Fruit fly (Drosophila melanogaster) whole organism, prepupa: ENCODE results near the gene sina.

Source experiments
- CG10631 ChIP-seq: fragments of 200-800 bp; sonication (Bioruptor generic); optimal IDR thresholded peaks from 2 replicates; lab custom pipeline; 2016; ENCODE audit warnings: missing biosample characterization, missing genetic modification characterization
- CG10669 ChIP-seq: fragments of 200-800 bp; sonication (Bioruptor generic); optimal IDR thresholded peaks from 3 replicates; lab custom pipeline; 2018; ENCODE audit warnings: missing biosample characterization, mild to moderate bottlenecking, missing genetic modification characterization, moderate library complexity
- CG11294 ChIP-seq: fragments of 200-800 bp; sonication (Bioruptor generic); IDR thresholded peaks from 2 replicates; pipeline ENCODE4 v1.3.6; 2022; ENCODE audit warnings: missing biosample characterization, missing genetic modification characterization
- CG11902 ChIP-seq: fragments of 200-800 bp; sonication (Bioruptor generic); optimal IDR thresholded peaks from 3 replicates; lab custom pipeline; 2016; ENCODE audit warnings: missing biosample characterization, missing genetic modification characterization
- CG15336 ChIP-seq: fragments of 200-800 bp; sonication (Bioruptor generic); IDR thresholded peaks from 2 replicates; pipeline ENCODE4 v1.3.6; 2022; ENCODE audit warnings: missing biosample characterization, missing genetic modification characterization
- CG1621 ChIP-seq: fragments of 200-800 bp; sonication (Bioruptor generic); optimal IDR thresholded peaks from 3 replicates; lab custom pipeline; 2018; ENCODE audit warnings: missing biosample characterization, mild to moderate bottlenecking, missing genetic modification characterization
- CG16779 ChIP-seq: fragments of 200-800 bp; sonication (Bioruptor generic); optimal IDR thresholded peaks from 3 replicates; lab custom pipeline; 2017; ENCODE audit warnings: missing biosample characterization, mild to moderate bottlenecking, missing genetic modification characterization
- CG3032 ChIP-seq: fragments of 200-800 bp; optimal IDR thresholded peaks from 2 replicates; lab custom pipeline; 2019; ENCODE audit warnings: missing biosample characterization, mild to moderate bottlenecking, missing genetic modification characterization, moderate library complexity
- CG31627 ChIP-seq: fragments of 200-800 bp; sonication (Bioruptor generic); optimal IDR thresholded peaks from 3 replicates; lab custom pipeline; 2016; ENCODE audit warnings: missing biosample characterization, missing genetic modification characterization
- CG32006 ChIP-seq: fragments of 200-800 bp; sonication (Bioruptor generic); optimal IDR thresholded peaks from 3 replicates; lab custom pipeline; 2017; ENCODE audit warnings: missing biosample characterization, mild to moderate bottlenecking, missing genetic modification characterization
- CG34406 ChIP-seq: fragments of 200-800 bp; sonication (Bioruptor generic); optimal IDR thresholded peaks from 3 replicates; lab custom pipeline; 2016; ENCODE audit warnings: missing biosample characterization, missing genetic modification characterization
- CG3919 ChIP-seq: fragments of 200-800 bp; sonication (Bioruptor generic); optimal IDR thresholded peaks from 3 replicates; lab custom pipeline; 2016; ENCODE audit warnings: missing biosample characterization, missing genetic modification characterization
- CG4318 ChIP-seq: fragments of 200-800 bp; sonication (Bioruptor generic); optimal IDR thresholded peaks from 3 replicates; lab custom pipeline; 2017; ENCODE audit warnings: missing biosample characterization, mild to moderate bottlenecking, missing genetic modification characterization
- CG6163 ChIP-seq: fragments of 200-800 bp; sonication (Bioruptor generic); IDR thresholded peaks from 3 replicates; pipeline ENCODE4 v1.3.6; 2022; ENCODE audit warnings: missing biosample characterization, missing genetic modification characterization
- CG6792 ChIP-seq: fragments of 200-800 bp; sonication (Bioruptor generic); optimal IDR thresholded peaks from 3 replicates; lab custom pipeline; 2016; ENCODE audit warnings: missing biosample characterization, missing genetic modification characterization
- CG6808 ChIP-seq: fragments of 200-800 bp; sonication (Bioruptor generic); optimal IDR thresholded peaks from 3 replicates; lab custom pipeline; 2017; ENCODE audit warnings: missing biosample characterization, missing genetic modification characterization, mild to moderate bottlenecking, moderate library complexity, missing genetic modification reagents
- CG8119 ChIP-seq: fragments of 200-800 bp; sonication (Bioruptor generic); IDR thresholded peaks from 3 replicates; pipeline ENCODE4 v1.3.6; 2022; ENCODE audit warnings: missing biosample characterization, missing genetic modification characterization
- CG8319 ChIP-seq: fragments of 200-800 bp; sonication (Bioruptor generic); optimal IDR thresholded peaks from 3 replicates; lab custom pipeline; 2016; ENCODE audit warnings: missing biosample characterization, missing genetic modification characterization
- CG8632 ChIP-seq: fragments of 200-800 bp; sonication (Bioruptor generic); optimal IDR thresholded peaks from 3 replicates; lab custom pipeline; 2016; ENCODE audit warnings: missing biosample characterization, missing genetic modification characterization
- CG9139 ChIP-seq: fragments of 200-800 bp; sonication (Bioruptor generic); optimal IDR thresholded peaks from 3 replicates; lab custom pipeline; 2017; ENCODE audit warnings: missing biosample characterization, mild to moderate bottlenecking, missing genetic modification characterization
- Eip75B ChIP-seq: fragments of 200-800 bp; sonication (Bioruptor generic); optimal IDR thresholded peaks from 3 replicates; lab custom pipeline; 2016; ENCODE audit warnings: missing biosample characterization, missing genetic modification characterization
- Eip78C ChIP-seq: fragments of 200-800 bp; sonication (Bioruptor generic); peaks from one replicate; lab custom pipeline; 2016; ENCODE audit warnings: missing biosample characterization, missing genetic modification characterization
- Eip93F ChIP-seq: fragments of 200-800 bp; sonication (Bioruptor generic); optimal IDR thresholded peaks from 2 replicates; lab custom pipeline; 2016; ENCODE audit warnings: missing biosample characterization, mild to moderate bottlenecking, missing genetic modification characterization
- Ets21C ChIP-seq: fragments of 200-800 bp; sonication (Bioruptor generic); optimal IDR thresholded peaks from 3 replicates; lab custom pipeline; 2016; ENCODE audit warnings: missing biosample characterization, missing genetic modification characterization
- Ets96B ChIP-seq: fragments of 200-800 bp; optimal IDR thresholded peaks from 2 replicates; lab custom pipeline; 2019; ENCODE audit warnings: missing biosample characterization, mild to moderate bottlenecking, missing genetic modification characterization, moderate library complexity
- Hr38 ChIP-seq: sonication (Bioruptor generic); optimal IDR thresholded peaks from 2 replicates; lab custom pipeline; 2016; ENCODE audit warnings: missing biosample characterization, missing genetic modification characterization
- Hr4 ChIP-seq: fragments of 200-800 bp; sonication (Bioruptor generic); optimal IDR thresholded peaks from 3 replicates; lab custom pipeline; 2016; ENCODE audit warnings: missing biosample characterization, missing genetic modification characterization
- Lpt ChIP-seq: fragments of 200-800 bp; sonication (Bioruptor generic); optimal IDR thresholded peaks from 3 replicates; lab custom pipeline; 2016; ENCODE audit warnings: missing biosample characterization, missing genetic modification characterization
- Met ChIP-seq: fragments of 200-800 bp; sonication (Bioruptor generic); optimal IDR thresholded peaks from 3 replicates; lab custom pipeline; 2016; ENCODE audit warnings: missing biosample characterization, missing genetic modification characterization
- Smox ChIP-seq: fragments of 200-800 bp; sonication (Bioruptor generic); optimal IDR thresholded peaks from 3 replicates; lab custom pipeline; 2016; ENCODE audit warnings: missing biosample characterization, missing genetic modification characterization
- Sox102F ChIP-seq: fragments of 200-800 bp; sonication (Bioruptor generic); optimal IDR thresholded peaks from 2 replicates; lab custom pipeline; 2016; ENCODE audit warnings: missing biosample characterization, mild to moderate bottlenecking, missing genetic modification characterization
- Sox14 ChIP-seq: fragments of 200-800 bp; sonication (Bioruptor generic); optimal IDR thresholded peaks from 3 replicates; lab custom pipeline; 2016; ENCODE audit warnings: missing biosample characterization, missing genetic modification characterization
- Sox15 ChIP-seq: fragments of 200-800 bp; sonication (Bioruptor generic); optimal IDR thresholded peaks from 3 replicates; lab custom pipeline; 2016; ENCODE audit warnings: missing biosample characterization, missing genetic modification characterization
- achi ChIP-seq: fragments of 200-800 bp; sonication (Bioruptor generic); optimal IDR thresholded peaks from 3 replicates; lab custom pipeline; 2016; ENCODE audit warnings: missing biosample characterization, missing genetic modification characterization
- acj6 ChIP-seq: fragments of 200-800 bp; sonication (Bioruptor generic); optimal IDR thresholded peaks from 3 replicates; lab custom pipeline; 2016; ENCODE audit warnings: missing biosample characterization, missing genetic modification characterization
- cyc ChIP-seq: fragments of 200-800 bp; sonication (Bioruptor generic); optimal IDR thresholded peaks from 3 replicates; lab custom pipeline; 2016; ENCODE audit warnings: missing biosample characterization, missing genetic modification characterization
- dsx ChIP-seq: fragments of 200-800 bp; optimal IDR thresholded peaks from 3 replicates; lab custom pipeline; 2019; ENCODE audit warnings: missing biosample characterization, mild to moderate bottlenecking, missing genetic modification characterization, moderate library complexity; ENCODE audit not compliant: poor library complexity, severe bottlenecking
- eg ChIP-seq: fragments of 200-800 bp; sonication (Bioruptor generic); IDR thresholded peaks from 3 replicates; pipeline ENCODE4 v1.3.6; 2022; ENCODE audit warnings: missing biosample characterization, missing genetic modification characterization
- fd59A ChIP-seq: fragments of 200-800 bp; sonication (Bioruptor generic); optimal IDR thresholded peaks from 2 replicates; lab custom pipeline; 2017; ENCODE audit warnings: missing biosample characterization, mild to moderate bottlenecking, missing genetic modification characterization, missing genetic modification reagents
- fd85E ChIP-seq: fragments of 200-800 bp; sonication (Bioruptor generic); optimal IDR thresholded peaks from 3 replicates; lab custom pipeline; 2016; ENCODE audit warnings: missing biosample characterization, missing genetic modification characterization
- fkh ChIP-seq: fragments of 200-800 bp; sonication (Bioruptor generic); optimal IDR thresholded peaks from 3 replicates; lab custom pipeline; 2017; ENCODE audit warnings: missing biosample characterization, mild to moderate bottlenecking, missing genetic modification characterization, moderate library complexity
- lz ChIP-seq: fragments of 200-800 bp; sonication (Bioruptor generic); optimal IDR thresholded peaks from 3 replicates; lab custom pipeline; 2016; ENCODE audit warnings: missing biosample characterization, missing genetic modification characterization
- net ChIP-seq: fragments of 200-800 bp; sonication (Bioruptor generic); optimal IDR thresholded peaks from 3 replicates; lab custom pipeline; 2016; ENCODE audit warnings: missing biosample characterization, missing genetic modification characterization
- salr ChIP-seq, 2 experiments: fragments of 200-800 bp; sonication (Bioruptor generic); optimal IDR thresholded peaks; 3 replicates each; lab custom pipeline; 2016 to 2018; ENCODE audit warnings: missing biosample characterization in 2 of 2, missing genetic modification characterization in 2 of 2, mild to moderate bottlenecking in 1 of 2
- spab ChIP-seq: fragments of 200-800 bp; sonication (Bioruptor generic); optimal IDR thresholded peaks from 2 replicates; lab custom pipeline; 2017; ENCODE audit warnings: missing biosample characterization, mild to moderate bottlenecking, missing genetic modification characterization, missing genetic modification reagents
- ss ChIP-seq, 2 experiments: fragments of 200-800 bp; sonication (Bioruptor generic); optimal IDR thresholded peaks; 2 replicates in 1 of 2; 3 replicates in 1 of 2; lab custom pipeline; 2017 to 2018; ENCODE audit warnings: mild to moderate bottlenecking in 2 of 2, missing biosample characterization in 2 of 2, missing genetic modification characterization in 2 of 2, moderate library complexity in 1 of 2
- svp ChIP-seq: fragments of 200-800 bp; sonication (Bioruptor generic); peaks from one replicate; lab custom pipeline; 2016; ENCODE audit warnings: missing biosample characterization, missing genetic modification characterization
- topi ChIP-seq: fragments of 200-800 bp; sonication (Bioruptor generic); optimal IDR thresholded peaks from 3 replicates; lab custom pipeline; 2016; ENCODE audit warnings: missing biosample characterization, missing genetic modification characterization
- vri ChIP-seq: fragments of 200-800 bp; sonication (Bioruptor generic); optimal IDR thresholded peaks from 3 replicates; lab custom pipeline; 2016; ENCODE audit warnings: missing biosample characterization, mild to moderate bottlenecking, missing genetic modification characterization

sina gene

dm6 chr3L:16871630-16872029, 18.1 kb downstream of the sina start:
- TF ChIP-seq CG1621 (tag; lab: Kevin White, UChicago) (no peak), eg (GFP tag; lab: Robert Waterston, UW) (0 out of 3 replicates have a peak, but pooled peaks have one; percentile 7), Eip78C (GFP tag; lab: Kevin White, UChicago) (peak; percentile 13), fkh (GFP tag; lab: Kevin White, UChicago) (peak; percentile 54)
- TF ChIP-seq, all 60 proteins: peak for 3

- peak; percentile 85 for TF ChIP-seq CG4318 (GFP tag; lab: Kevin White, UChicago)
- TF ChIP-seq fd59A (GFP tag; lab: Kevin White, UChicago): peak; percentile 51
- TF ChIP-seq cyc (GFP tag; lab: Kevin White, UChicago): no peak
- peak; percentile 18 for TF ChIP-seq topi
- peak; percentile 93 for TF ChIP-seq CG8119 (GFP tag; lab: Robert Waterston, UW)
- TF ChIP-seq spab (GFP tag; lab: Kevin White, UChicago): peak; percentile 71
- peak; percentile 74 for TF ChIP-seq CG10631
- peak; percentile 65 for TF ChIP-seq CG34406 (GFP tag; lab: Kevin White, UChicago)
- peak; percentile 36 for TF ChIP-seq lz (GFP tag; lab: Kevin White, UChicago)
- TF ChIP-seq CG9139 (GFP tag; lab: Kevin White, UChicago): peak; percentile 26
- TF ChIP-seq ss (GFP tag; optimal IDR thresholded peaks at IDR 0.05; lab: Kevin White, UChicago): peak in 1 of 2 experiments; percentile 13
- peak; percentile 45 for TF ChIP-seq Sox15
- peak; percentile 66 for TF ChIP-seq acj6 (GFP tag; lab: Kevin White, UChicago)
- TF ChIP-seq CG6792 (GFP tag; lab: Kevin White, UChicago): peak; percentile 70
- TF ChIP-seq Smox (GFP tag; lab: Kevin White, UChicago): no peak
- TF ChIP-seq CG11294 (GFP tag; lab: Robert Waterston, UW): peak; percentile 44; the same call in 1 of the 2 replicates
- TF ChIP-seq Eip78C (GFP tag; lab: Kevin White, UChicago): peak; percentile 96
- TF ChIP-seq Eip93F: no peak
- peak; percentile 70 for TF ChIP-seq Sox14 (GFP tag; lab: Kevin White, UChicago)
- no peak for TF ChIP-seq svp (GFP tag; lab: Kevin White, UChicago)
- TF ChIP-seq CG3919 (GFP tag; lab: Kevin White, UChicago): peak; percentile 57
- peak; percentile 45 for TF ChIP-seq CG1621 (tag; lab: Kevin White, UChicago)
- TF ChIP-seq dsx (GFP tag; lab: Kevin White, UChicago): peak; percentile 53
- TF ChIP-seq CG11902 (GFP tag; lab: Kevin White, UChicago): peak; percentile 54
- TF ChIP-seq Met: peak; percentile 57
- TF ChIP-seq achi (GFP tag; lab: Kevin White, UChicago): peak; percentile 80
- TF ChIP-seq CG15336 (GFP tag; lab: Robert Waterston, UW): peak; percentile 89
- TF ChIP-seq CG6163: peak; percentile 65; the same call in 2 of the 3 replicates
- no peak for TF ChIP-seq vri (GFP tag; lab: Kevin White, UChicago)
- TF ChIP-seq Hr4 (GFP tag; lab: Kevin White, UChicago): peak; percentile 95
- TF ChIP-seq CG16779 (tag; lab: Kevin White, UChicago): peak; percentile 49
- peak; percentile 74 for TF ChIP-seq CG8319 (GFP tag; lab: Kevin White, UChicago)
- TF ChIP-seq CG8632 (GFP tag; lab: Kevin White, UChicago): peak; percentile 45
- peak; percentile 56 for TF ChIP-seq CG3032 (tag; lab: Kevin White, UChicago)
- peak; percentile 87 for TF ChIP-seq Lpt (GFP tag; lab: Kevin White, UChicago)
- peak in 1 of 2 experiments; percentile 88 for TF ChIP-seq salr (GFP tag; optimal IDR thresholded peaks at IDR 0.05; lab: Kevin White, UChicago)
- peak; percentile 9 for TF ChIP-seq Ets21C (GFP tag; lab: Kevin White, UChicago)
- peak; percentile 95 for TF ChIP-seq CG32006 (GFP tag; lab: Kevin White, UChicago)
- TF ChIP-seq CG31627 (GFP tag; lab: Kevin White, UChicago): peak; percentile 18
- peak; percentile 49 for TF ChIP-seq Sox102F (GFP tag; lab: Kevin White, UChicago)
- TF ChIP-seq net (GFP tag; lab: Kevin White, UChicago): peak; percentile 76
- no peak for TF ChIP-seq fd85E (GFP tag; lab: Kevin White, UChicago)
- peak; percentile 43 for TF ChIP-seq CG6808
- peak; percentile 48 for TF ChIP-seq Ets96B (tag; lab: Kevin White, UChicago)
- peak; percentile 69 for TF ChIP-seq Eip75B (GFP tag; lab: Kevin White, UChicago)
- TF ChIP-seq CG10669 (GFP tag; lab: Kevin White, UChicago): peak; percentile 42
- 0 out of 3 replicates have a peak, but pooled peaks have one; percentile 56 for TF ChIP-seq eg (GFP tag; lab: Robert Waterston, UW)
- TF ChIP-seq Hr38: no peak
Measured at dm6 chr3L:16872487-16872955, 19.0 kb downstream of the sina start.
